Worm (Caenorhabditis elegans) whole organism, young adult: Measurements from ENCODE around the gene K07C5.2.

Source experiments
- Y79H2A.3 ChIP-seq: fragments of 200-800 bp; sonication (Bioruptor generic); conservative IDR thresholded peaks from 2 replicates; pipeline ENCODE4 v1.3.6; 2022; ENCODE audit warnings: missing genetic modification reagents, missing genetic modification characterization, missing compliant biosample characterization
- attf-3 ChIP-seq: fragments of 200-800 bp; sonication (Bioruptor generic); conservative IDR thresholded peaks from 2 replicates; pipeline ENCODE4 v1.3.6; 2022; ENCODE audit warnings: missing genetic modification reagents, missing genetic modification characterization, missing compliant biosample characterization
- efl-1 ChIP-seq: fragments of 150-350 bp; optimal IDR thresholded peaks from 2 replicates; lab custom pipeline; 2014; ENCODE audit warnings: missing biosample characterization, missing genetic modification reagents, missing genetic modification characterization

ce11 chrV:10313953-10314352 lies 25.3 kb upstream of the K07C5.2 start, which contains the start of gene gcy-6:
- no peak for TF ChIP-seq attf-3 (GFP tag; lab: Robert Waterston, UW)
- no peak for TF ChIP-seq Y79H2A.3 (GFP tag; lab: Robert Waterston, UW)
- no peak for TF ChIP-seq efl-1 (GFP tag; lab: Kevin White, UChicago)
